Fruit fly (Drosophila melanogaster) whole organism, embryonic: Measurements from ENCODE around the gene Stat92E.

Experiments used
- Blimp-1 ChIP-seq: fragments of 200-800 bp; sonication (Bioruptor generic); optimal IDR thresholded peaks from 3 replicates; lab custom pipeline; 2018; ENCODE audit warnings: missing biosample characterization, missing genetic modification characterization, mild to moderate bottlenecking, moderate library complexity, missing genetic modification reagents
- CG10462 ChIP-seq: fragments of 200-800 bp; sonication (Bioruptor generic); optimal IDR thresholded peaks from 2 replicates; lab custom pipeline; 2016; ENCODE audit warnings: missing biosample characterization, missing genetic modification characterization
- CG10979 ChIP-seq: fragments of 200-800 bp; sonication (Bioruptor generic); optimal IDR thresholded peaks from 2 replicates; lab custom pipeline; 2018; ENCODE audit warnings: missing biosample characterization, mild to moderate bottlenecking, missing genetic modification characterization, moderate library complexity
- CG11247 ChIP-seq: fragments of 200-800 bp; sonication (Bioruptor generic); IDR thresholded peaks from 2 replicates; pipeline ENCODE4 v1.3.6; 2022; ENCODE audit warnings: missing biosample characterization, missing genetic modification characterization
- CG11456 ChIP-seq: fragments of 200-800 bp; sonication (Bioruptor generic); IDR thresholded peaks from 3 replicates; pipeline ENCODE4 v1.3.6; 2022; ENCODE audit warnings: missing biosample characterization, missing genetic modification characterization
- CG12071 ChIP-seq: fragments of 200-800 bp; sonication (Bioruptor generic); optimal IDR thresholded peaks from 3 replicates; lab custom pipeline; 2018; ENCODE audit warnings: missing biosample characterization, mild to moderate bottlenecking, missing genetic modification characterization
- CG12155 ChIP-seq: fragments of 200-800 bp; sonication (Bioruptor generic); optimal IDR thresholded peaks from 3 replicates; lab custom pipeline; 2016; ENCODE audit warnings: missing biosample characterization, missing genetic modification characterization
- CG12659 ChIP-seq: fragments of 200-800 bp; sonication (Bioruptor generic); optimal IDR thresholded peaks from 3 replicates; lab custom pipeline; 2017; ENCODE audit warnings: mild to moderate bottlenecking, missing biosample characterization, missing genetic modification reagents, missing genetic modification characterization
- CG13894 ChIP-seq: fragments of 200-800 bp; sonication (Bioruptor generic); optimal IDR thresholded peaks from 3 replicates; lab custom pipeline; 2018; ENCODE audit warnings: missing biosample characterization, mild to moderate bottlenecking, missing genetic modification characterization, moderate library complexity
- CG1832 ChIP-seq: fragments of 200-800 bp; sonication (Bioruptor generic); optimal IDR thresholded peaks from 2 replicates; lab custom pipeline; 2017; ENCODE audit warnings: missing biosample characterization, mild to moderate bottlenecking, missing genetic modification characterization, inconsistent platforms
- CG32772 ChIP-seq: fragments of 200-800 bp; sonication (Bioruptor generic); IDR thresholded peaks from 2 replicates; pipeline ENCODE4 v1.3.6; 2022; ENCODE audit warnings: missing biosample characterization, missing genetic modification characterization
- CG3847 ChIP-seq: fragments of 200-800 bp; sonication (Bioruptor generic); IDR thresholded peaks from 2 replicates; pipeline ENCODE4 v1.3.6; 2022; ENCODE audit warnings: missing biosample characterization, missing genetic modification characterization
- CG7372 ChIP-seq: fragments of 200-800 bp; sonication (Bioruptor generic); IDR thresholded peaks from 2 replicates; pipeline ENCODE4 v1.3.6; 2022; ENCODE audit warnings: missing biosample characterization, missing genetic modification characterization
- CG9437 ChIP-seq: fragments of 200-800 bp; sonication (Bioruptor generic); optimal IDR thresholded peaks from 2 replicates; lab custom pipeline; 2018; ENCODE audit warnings: missing biosample characterization, mild to moderate bottlenecking, missing genetic modification characterization
- Dbx ChIP-seq: fragments of 200-800 bp; sonication (Bioruptor generic); IDR thresholded peaks from 3 replicates; pipeline ENCODE4 v1.3.6; 2022; ENCODE audit warnings: missing biosample characterization, missing genetic modification characterization
- Ets65A ChIP-seq: fragments of 200-800 bp; sonication (Bioruptor generic); peaks from one replicate; lab custom pipeline; 2016; ENCODE audit warnings: missing biosample characterization, missing genetic modification characterization
- GATAe ChIP-seq: fragments of 200-800 bp; sonication (Bioruptor generic); conservative IDR thresholded peaks from 2 replicates; pipeline ENCODE4 v1.3.6; 2022; ENCODE audit warnings: missing biosample characterization, missing genetic modification characterization
- H15 ChIP-seq: fragments of 200-800 bp; sonication (Bioruptor generic); IDR thresholded peaks from 3 replicates; pipeline ENCODE4 v1.3.6; 2022; ENCODE audit warnings: missing biosample characterization, missing genetic modification characterization
- HLH3B ChIP-seq: fragments of 200-800 bp; sonication (Bioruptor generic); IDR thresholded peaks from 2 replicates; pipeline ENCODE4 v1.3.6; 2022; ENCODE audit warnings: missing biosample characterization, missing genetic modification characterization
- Lpt ChIP-seq: fragments of >200 bp; optimal IDR thresholded peaks from 2 replicates; lab custom pipeline; 2018; ENCODE audit warnings: missing biosample characterization, missing genetic modification characterization
- MBD-R2 ChIP-seq: fragments of 200-800 bp; sonication (Bioruptor generic); IDR thresholded peaks from 2 replicates; pipeline ENCODE4 v1.3.6; 2022; ENCODE audit warnings: missing biosample characterization, missing genetic modification characterization
- MTF-1 ChIP-seq: fragments of 200-800 bp; sonication (Bioruptor generic); optimal IDR thresholded peaks from 2 replicates; lab custom pipeline; 2018; ENCODE audit warnings: missing biosample characterization, mild to moderate bottlenecking, missing genetic modification characterization, borderline replicate concordance
- Pdp1 ChIP-seq, 2 experiments: fragments of 200-800 bp; sonication (Bioruptor generic); optimal IDR thresholded peaks; 3 replicates each; lab custom pipeline; 2016; ENCODE audit warnings: missing biosample characterization in 2 of 2, missing genetic modification characterization in 2 of 2, mild to moderate bottlenecking in 1 of 2, moderate library complexity in 1 of 2
- Tbp ChIP-seq: fragments of >200 bp; optimal IDR thresholded peaks from 2 replicates; lab custom pipeline; 2018; ENCODE audit warnings: missing biosample characterization, missing genetic modification characterization
- ara ChIP-seq: fragments of 200-800 bp; sonication (Bioruptor generic); IDR thresholded peaks from 2 replicates; pipeline ENCODE4 v1.3.6; 2022; ENCODE audit warnings: missing biosample characterization, missing genetic modification characterization
- cad ChIP-seq: fragments of >200 bp; optimal IDR thresholded peaks from 2 replicates; lab custom pipeline; 2017; ENCODE audit warnings: missing biosample characterization, missing genetic modification characterization
- chinmo ChIP-seq: fragments of 200-800 bp; sonication (Bioruptor generic); IDR thresholded peaks from 4 replicates; pipeline ENCODE4 v1.3.6; 2022; ENCODE audit warnings: missing biosample characterization, missing genetic modification characterization; ENCODE audit not compliant: partially characterized antibody
- corto ChIP-seq: fragments of 200-800 bp; sonication (Bioruptor generic); optimal IDR thresholded peaks from 2 replicates; lab custom pipeline; 2016; ENCODE audit warnings: missing biosample characterization, mild to moderate bottlenecking, missing genetic modification characterization, moderate library complexity
- exex ChIP-seq: fragments of 200-800 bp; sonication (Bioruptor generic); optimal IDR thresholded peaks from 4 replicates; lab custom pipeline; 2018; ENCODE audit warnings: missing biosample characterization, mild to moderate bottlenecking, missing genetic modification characterization, moderate library complexity
- lab ChIP-seq: fragments of 200-800 bp; sonication (Bioruptor generic); optimal IDR thresholded peaks from 3 replicates; lab custom pipeline; 2017; ENCODE audit warnings: missing biosample characterization, missing genetic modification characterization, mild to moderate bottlenecking, moderate library complexity, missing genetic modification reagents
- nmo ChIP-seq: fragments of 200-800 bp; sonication (Bioruptor generic); optimal IDR thresholded peaks from 2 replicates; lab custom pipeline; 2018; ENCODE audit warnings: missing biosample characterization, mild to moderate bottlenecking, missing genetic modification characterization, moderate library complexity
- phol ChIP-seq: fragments of 200-800 bp; sonication (Bioruptor generic); optimal IDR thresholded peaks from 3 replicates; lab custom pipeline; 2018; ENCODE audit warnings: missing biosample characterization, mild to moderate bottlenecking, missing genetic modification characterization, moderate library complexity
- repo ChIP-seq: fragments of 200-800 bp; sonication (Bioruptor generic); optimal IDR thresholded peaks from 2 replicates; lab custom pipeline; 2016; ENCODE audit warnings: missing biosample characterization, missing genetic modification characterization
- sens ChIP-seq: fragments of 200-800 bp; sonication (Bioruptor generic); peaks from one replicate; lab custom pipeline; 2016; ENCODE audit warnings: missing biosample characterization, missing genetic modification characterization
- slp2 ChIP-seq: fragments of 200-800 bp; sonication (Bioruptor generic); optimal IDR thresholded peaks from 2 replicates; lab custom pipeline; 2016; ENCODE audit warnings: missing biosample characterization, missing genetic modification characterization
- sna ChIP-seq: fragments of 200-800 bp; sonication (Bioruptor generic); IDR thresholded peaks from 2 replicates; pipeline ENCODE4 v1.3.6; 2022; ENCODE audit warnings: missing biosample characterization, missing genetic modification characterization; ENCODE audit not compliant: partially characterized antibody
- vnd ChIP-seq: fragments of 200-800 bp; sonication (Bioruptor generic); IDR thresholded peaks from 3 replicates; pipeline ENCODE4 v1.3.6; 2022; ENCODE audit warnings: missing biosample characterization, missing genetic modification characterization; ENCODE audit not compliant: partially characterized antibody
- wor ChIP-seq: fragments of 200-800 bp; sonication (Bioruptor generic); IDR thresholded peaks from 2 replicates; pipeline ENCODE4 v1.3.6; 2022; ENCODE audit warnings: missing biosample characterization, missing genetic modification characterization

Stat92E gene

DNA sequence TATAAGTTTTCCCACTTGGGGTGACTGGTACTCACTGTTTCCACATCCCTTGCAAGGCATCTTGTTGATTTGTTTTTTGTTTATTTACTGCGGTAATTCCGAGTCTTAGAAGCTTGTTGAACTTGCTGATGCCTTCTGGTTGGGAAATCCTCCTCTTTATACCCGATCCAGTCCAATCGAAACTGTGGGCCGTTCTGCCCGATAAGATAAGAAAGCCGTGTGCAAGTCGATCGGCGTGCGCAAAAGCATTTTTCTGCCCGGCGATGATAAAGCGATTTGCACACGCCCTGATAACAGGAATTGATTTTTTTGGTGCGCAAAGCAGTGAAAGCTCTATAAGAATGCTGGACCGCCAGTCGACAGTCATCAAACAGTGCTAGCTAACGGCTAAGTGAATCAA, 17.5 kb downstream of the Stat92E start, which contains the start of the genes MtnE and MtnD:
MtnE (minus strand) TSS at position 130 of the 400 bp plus-strand sequence.
MtnD (plus strand) TSS at position 388 of the 400 bp plus-strand sequence.
- TF ChIP-seq Dbx (GFP tag; lab: Robert Waterston, UW) (no peak), exex (tag; lab: Kevin White, UChicago) (peak; percentile 65), chinmo (0 out of 4 replicates have a peak, but pooled peaks have one; percentile 41), nmo (no peak), CG11456 (GFP tag; lab: Robert Waterston, UW) (0 out of 3 replicates have a peak, but pooled peaks have one; percentile 6), lab (GFP tag; lab: Kevin White, UChicago) (peak; percentile 16), sna (GFP tag; lab: Robert Waterston, UW) (no peak), GATAe (GFP tag; lab: Robert Waterston, UW) (peak; percentile 83; the same call in 1 of the 2 replicates), vnd (GFP tag; lab: Robert Waterston, UW) (no peak), MTF-1 (GFP tag; lab: Kevin White, UChicago) (peak; percentile 97), phol (tag; lab: Kevin White, UChicago) (no peak), corto (peak; percentile 39), CG13894 (tag; lab: Kevin White, UChicago) (no peak), repo (GFP tag; lab: Kevin White, UChicago) (no peak)
- TF ChIP-seq, all 482 proteins: peak for 7

DNA sequence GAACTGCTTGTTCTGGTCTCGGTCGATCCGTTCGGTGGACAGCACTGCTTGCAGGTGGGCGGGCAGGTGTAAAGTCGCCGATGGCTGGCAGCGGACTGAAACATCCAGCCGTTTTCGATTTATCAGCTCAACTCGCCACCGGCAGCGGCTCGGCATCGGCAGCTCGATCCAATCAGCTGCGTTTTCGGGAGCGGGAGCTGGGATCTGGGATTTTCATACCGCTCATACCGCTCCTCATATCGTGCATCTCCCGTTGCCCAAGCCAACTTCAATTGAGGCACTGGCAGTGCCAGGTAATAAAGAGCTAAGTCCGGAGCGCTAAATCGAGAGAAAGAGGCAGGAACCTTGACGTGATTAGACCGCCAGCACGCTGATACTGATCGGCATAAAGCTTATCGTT, 39.7 kb downstream of the Stat92E start, which contains the start of gene MFS9:
MFS9 (minus strand) TSS at position 101 of the 400 bp plus-strand sequence.
- TF ChIP-seq MBD-R2 (GFP tag; lab: Robert Waterston, UW) (peak; percentile 22; the same call in 1 of the 2 replicates), H15 (GFP tag; lab: Robert Waterston, UW) (no peak)

DNA sequence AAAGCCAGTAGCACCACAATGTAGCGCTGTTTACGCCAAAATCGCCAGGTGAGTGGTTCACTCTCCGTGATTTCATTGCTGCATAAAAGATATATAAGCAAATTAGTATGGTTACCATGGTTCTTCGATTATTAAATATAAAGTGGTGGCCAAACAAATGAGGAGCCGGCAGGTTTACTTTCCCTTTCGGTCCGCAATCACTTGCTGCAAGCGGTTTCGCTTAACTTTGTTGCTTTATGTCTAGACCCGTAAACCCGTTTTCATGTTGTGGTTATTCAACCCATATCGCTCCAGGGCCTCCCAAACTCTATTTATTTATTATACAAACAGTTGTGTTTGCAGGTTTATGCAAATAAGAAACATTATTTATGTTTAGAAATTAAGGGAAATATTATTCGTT, 42.7 kb downstream of the Stat92E start:
- TF ChIP-seq Blimp-1 (GFP tag; lab: Kevin White, UChicago) (peak; percentile 79), sens (GFP tag; lab: Kevin White, UChicago) (no peak), Pdp1 (GFP tag; optimal IDR thresholded peaks at IDR 0.05; lab: Kevin White, UChicago) (peak in 1 of 2 experiments; percentile 36)
- TF ChIP-seq, all 482 proteins: peak for 2

DNA sequence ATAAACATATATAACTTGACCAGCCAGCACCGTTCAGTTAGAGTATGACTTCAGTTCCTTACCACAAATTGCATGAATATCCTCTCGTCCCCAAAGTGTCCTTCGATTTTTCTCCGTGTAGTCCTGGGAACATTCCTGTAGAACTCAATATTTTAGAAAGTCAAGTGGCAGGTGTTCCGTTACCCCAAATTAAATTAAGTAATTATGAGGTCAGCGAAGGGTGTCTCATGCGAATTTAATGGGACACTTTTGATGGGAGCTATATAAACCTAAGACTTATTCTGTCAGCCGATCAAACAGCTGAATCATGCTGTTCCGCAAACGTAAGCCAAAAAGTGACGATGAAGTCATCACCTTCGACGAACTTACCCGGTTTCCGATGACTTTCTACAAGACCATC, 47.6 kb downstream of the Stat92E start, which contains the start of gene Or92a:
Or92a (plus strand) TSS at position 301 of the 400 bp plus-strand sequence.
- no peak for TF ChIP-seq CG3847 (GFP tag; lab: Robert Waterston, UW)

DNA sequence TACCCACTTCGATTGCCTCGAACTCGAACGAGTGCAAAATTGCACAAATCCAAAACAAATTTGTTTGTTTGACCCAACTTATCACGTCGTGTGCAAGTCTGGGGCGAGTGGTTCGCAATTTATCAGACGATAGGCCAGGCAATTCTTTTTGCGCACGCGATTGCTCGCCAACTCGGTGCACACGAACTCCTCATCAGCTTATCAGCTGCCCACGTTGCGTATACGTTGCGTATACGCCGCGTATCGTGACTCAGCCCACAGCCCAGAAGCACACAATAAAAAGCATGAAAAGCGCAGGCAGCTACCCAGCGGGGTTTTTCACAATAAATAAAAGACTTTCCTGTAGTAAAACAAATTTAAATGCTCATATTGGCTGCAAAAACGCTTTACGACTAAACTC, 48.5 kb downstream of the Stat92E start, which contains the start of gene MtnB:
MtnB (minus strand) TSS at position 101 of the 400 bp plus-strand sequence.
- TF ChIP-seq Tbp (GFP tag; lab: Kevin White, UChicago) = no peak
- TF ChIP-seq ara (GFP tag; lab: Robert Waterston, UW) = no peak
- peak; percentile 45 for TF ChIP-seq Ets65A (GFP tag; lab: Kevin White, UChicago)
- 0 out of 2 replicates have a peak, but pooled peaks have one; percentile 13 for TF ChIP-seq HLH3B (GFP tag; lab: Robert Waterston, UW)
- TF ChIP-seq CG7372 (GFP tag; lab: Robert Waterston, UW) = peak; percentile 71

DNA sequence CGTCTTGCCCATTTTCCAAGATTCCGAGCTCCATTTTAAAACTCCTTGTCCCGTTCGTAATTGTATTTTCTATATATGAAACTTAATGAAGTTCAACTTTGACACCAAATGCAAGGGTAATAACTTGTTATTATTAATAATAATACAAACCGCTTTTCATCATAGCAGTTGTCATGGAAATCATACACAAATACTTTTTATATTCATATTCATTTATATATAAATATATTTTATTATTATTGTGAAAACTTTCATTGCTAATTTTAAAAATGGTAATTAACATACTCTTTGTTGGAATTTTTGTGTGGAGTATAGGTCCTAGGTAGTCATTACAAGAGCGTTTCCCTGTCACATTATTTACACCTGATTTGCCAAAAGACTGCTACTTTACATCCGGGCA, 50.2 kb downstream of the Stat92E start, which contains the start of gene CG46441:
CG46441 (minus strand) TSS at position 101 of the 400 bp plus-strand sequence.
- TF ChIP-seq slp2 = no peak
- no peak for TF ChIP-seq Lpt (GFP tag; lab: Kevin White, UChicago)
- TF ChIP-seq wor = no peak
- no peak for TF ChIP-seq CG11247
- TF ChIP-seq CG9437 (GFP tag; lab: Kevin White, UChicago) = no peak
- TF ChIP-seq CG12659 (GFP tag; lab: Kevin White, UChicago) = no peak
- no peak for TF ChIP-seq cad (GFP tag; lab: Kevin White, UChicago)
- no peak for TF ChIP-seq CG1832 (GFP tag; lab: Kevin White, UChicago)
- TF ChIP-seq CG12071 (GFP tag; lab: Kevin White, UChicago) = no peak
- no peak for TF ChIP-seq sna (GFP tag; lab: Robert Waterston, UW)
- TF ChIP-seq CG10462 (GFP tag; lab: Kevin White, UChicago) = no peak
- TF ChIP-seq CG10979 (tag; lab: Kevin White, UChicago) = no peak
- no peak for TF ChIP-seq CG12155 (GFP tag; lab: Kevin White, UChicago)
- no peak for TF ChIP-seq CG32772 (GFP tag; lab: Robert Waterston, UW)
